Fruit fly (Drosophila melanogaster) whole organism, embryonic: ENCODE results near the gene GILT3.
A peak's percentile ranks its signal among the peaks of the same experiment; 100 is the strongest.

ENCODE experiments used
- CG10543 ChIP-seq: fragments of 200-800 bp; sonication (Bioruptor generic); optimal IDR thresholded peaks from 3 replicates; lab custom pipeline; 2017; ENCODE audit warnings: missing biosample characterization, mild to moderate bottlenecking, missing genetic modification characterization, moderate library complexity
- CG10654 ChIP-seq: fragments of 200-800 bp; sonication (Bioruptor generic); optimal IDR thresholded peaks from 2 replicates; lab custom pipeline; 2016; ENCODE audit warnings: missing biosample characterization, missing genetic modification characterization
- CG12659 ChIP-seq: fragments of 200-800 bp; sonication (Bioruptor generic); optimal IDR thresholded peaks from 3 replicates; lab custom pipeline; 2017; ENCODE audit warnings: mild to moderate bottlenecking, missing biosample characterization, missing genetic modification reagents, missing genetic modification characterization
- CG13775 ChIP-seq: fragments of 200-800 bp; sonication (Bioruptor generic); optimal IDR thresholded peaks from 3 replicates; lab custom pipeline; 2017; ENCODE audit warnings: missing biosample characterization, mild to moderate bottlenecking, missing genetic modification characterization
- CG14441 ChIP-seq: fragments of 200-800 bp; sonication (Bioruptor generic); IDR thresholded peaks from 2 replicates; pipeline ENCODE4 v1.3.6; 2022; ENCODE audit warnings: missing biosample characterization, missing genetic modification characterization
- CG15514 ChIP-seq: fragments of 200-800 bp; sonication (Bioruptor generic); optimal IDR thresholded peaks from 3 replicates; lab custom pipeline; 2017; ENCODE audit warnings: missing biosample characterization, missing genetic modification characterization, mild to moderate bottlenecking, moderate library complexity, missing genetic modification reagents
- CG16863 ChIP-seq: fragments of 200-800 bp; sonication (Bioruptor generic); optimal IDR thresholded peaks from 3 replicates; lab custom pipeline; 2016; ENCODE audit warnings: missing biosample characterization, missing genetic modification characterization
- CG18476 ChIP-seq: fragments of 200-800 bp; sonication (Bioruptor generic); optimal IDR thresholded peaks from 2 replicates; lab custom pipeline; 2016; ENCODE audit warnings: missing biosample characterization, mild to moderate bottlenecking, missing genetic modification characterization
- CG32767 ChIP-seq: fragments of 200-800 bp; sonication (Bioruptor generic); IDR thresholded peaks from 2 replicates; pipeline ENCODE4 v1.3.6; 2022; ENCODE audit warnings: missing biosample characterization, missing genetic modification characterization
- CG6254 ChIP-seq: fragments of 200-800 bp; sonication (Bioruptor generic); optimal IDR thresholded peaks from 3 replicates; lab custom pipeline; 2017; ENCODE audit warnings: mild to moderate bottlenecking, missing biosample characterization, missing genetic modification reagents, missing genetic modification characterization
- CG6791 ChIP-seq: fragments of 200-800 bp; sonication (Bioruptor generic); IDR thresholded peaks from 3 replicates; pipeline ENCODE4 v1.3.6; 2022; ENCODE audit warnings: missing biosample characterization, missing genetic modification characterization; ENCODE audit not compliant: partially characterized antibody
- CG6813 ChIP-seq: fragments of 200-800 bp; sonication (Bioruptor generic); optimal IDR thresholded peaks from 2 replicates; lab custom pipeline; 2017; ENCODE audit warnings: missing biosample characterization, missing genetic modification characterization, mild to moderate bottlenecking, moderate library complexity, missing genetic modification reagents
- CG7839 ChIP-seq: fragments of 200-800 bp; sonication (Bioruptor generic); optimal IDR thresholded peaks from 3 replicates; lab custom pipeline; 2018; ENCODE audit warnings: missing biosample characterization, mild to moderate bottlenecking, missing genetic modification characterization, moderate library complexity
- CG8281 ChIP-seq: fragments of 200-800 bp; sonication (Bioruptor generic); optimal IDR thresholded peaks from 2 replicates; lab custom pipeline; 2018; ENCODE audit warnings: missing biosample characterization, mild to moderate bottlenecking, missing genetic modification characterization, moderate library complexity
- CG8290 ChIP-seq, 3 experiments: fragments of 200-800 bp; sonication (Bioruptor generic); optimal IDR thresholded peaks; 2 replicates each; lab custom pipeline; 2016 to 2019; ENCODE audit warnings: missing biosample characterization in 3 of 3, missing genetic modification characterization in 3 of 3, mild to moderate bottlenecking in 2 of 3, moderate library complexity in 1 of 3
- CTCF ChIP-seq: fragments of 200-800 bp; sonication (Bioruptor generic); optimal IDR thresholded peaks from 2 replicates; lab custom pipeline; 2017; ENCODE audit warnings: missing biosample characterization, mild to moderate bottlenecking, missing genetic modification characterization, moderate library complexity
- CrebB ChIP-seq: fragments of 200-800 bp; sonication (Bioruptor generic); optimal IDR thresholded peaks from 3 replicates; lab custom pipeline; 2018; ENCODE audit warnings: missing biosample characterization, mild to moderate bottlenecking, missing genetic modification characterization
- Doc3 ChIP-seq: fragments of 200-800 bp; sonication (Bioruptor generic); IDR thresholded peaks from 3 replicates; pipeline ENCODE4 v1.3.6; 2022; ENCODE audit warnings: missing biosample characterization, missing genetic modification characterization; ENCODE audit not compliant: partially characterized antibody
- Dref ChIP-seq: fragments of 200-800 bp; sonication (Bioruptor generic); IDR thresholded peaks from 2 replicates; pipeline ENCODE4 v1.3.6; 2022; ENCODE audit warnings: missing biosample characterization, missing genetic modification characterization
- H2.0 ChIP-seq: fragments of 200-800 bp; sonication (Bioruptor generic); IDR thresholded peaks from 2 replicates; pipeline ENCODE4 v1.3.6; 2022; ENCODE audit warnings: missing biosample characterization, missing genetic modification characterization
- HLH3B ChIP-seq: fragments of 200-800 bp; sonication (Bioruptor generic); IDR thresholded peaks from 2 replicates; pipeline ENCODE4 v1.3.6; 2022; ENCODE audit warnings: missing biosample characterization, missing genetic modification characterization
- Hey ChIP-seq: fragments of 200-800 bp; sonication (Bioruptor generic); optimal IDR thresholded peaks from 3 replicates; lab custom pipeline; 2018; ENCODE audit warnings: missing biosample characterization, mild to moderate bottlenecking, missing genetic modification characterization
- Hr51 ChIP-seq, 2 experiments: fragments of 200-800 bp; sonication (Bioruptor generic); optimal IDR thresholded peaks; 2 replicates in 1 of 2; 3 replicates in 1 of 2; lab custom pipeline; 2016 to 2018; ENCODE audit warnings: missing biosample characterization in 2 of 2, missing genetic modification characterization in 2 of 2, mild to moderate bottlenecking in 1 of 2, moderate library complexity in 1 of 2
- Hr78 ChIP-seq, 2 experiments: fragments of 200-800 bp in 1 of 2; fragments of >200 bp in 1 of 2; sonication (Bioruptor generic) in 1 of 2; optimal IDR thresholded peaks; 2 replicates each; lab custom pipeline; 2017 to 2019; ENCODE audit warnings: missing biosample characterization in 2 of 2, missing genetic modification characterization in 2 of 2, mild to moderate bottlenecking in 1 of 2, moderate library complexity in 1 of 2
- Mrtf ChIP-seq: fragments of 200-800 bp; sonication (Bioruptor generic); IDR thresholded peaks from 3 replicates; pipeline ENCODE4 v1.3.6; 2022; ENCODE audit warnings: missing biosample characterization, missing genetic modification characterization
- Pdp1 ChIP-seq, 2 experiments: fragments of 200-800 bp; sonication (Bioruptor generic); optimal IDR thresholded peaks; 3 replicates each; lab custom pipeline; 2016; ENCODE audit warnings: missing biosample characterization in 2 of 2, missing genetic modification characterization in 2 of 2, mild to moderate bottlenecking in 1 of 2, moderate library complexity in 1 of 2
- Stat92E ChIP-seq, 3 experiments: fragments of >200 bp in 2 of 3; fragments of 200-800 bp in 1 of 3; sonication (Bioruptor generic) in 1 of 3; optimal IDR thresholded peaks; 2 replicates each; lab custom pipeline; 2017 to 2019; ENCODE audit warnings: missing biosample characterization in 3 of 3, missing genetic modification characterization in 3 of 3, mild to moderate bottlenecking in 1 of 3, moderate library complexity in 1 of 3
- btn ChIP-seq: fragments of 200-800 bp; sonication (Bioruptor generic); optimal IDR thresholded peaks from 2 replicates; lab custom pipeline; 2016; ENCODE audit warnings: missing biosample characterization, missing genetic modification characterization
- corto ChIP-seq: fragments of 200-800 bp; sonication (Bioruptor generic); optimal IDR thresholded peaks from 2 replicates; lab custom pipeline; 2016; ENCODE audit warnings: missing biosample characterization, mild to moderate bottlenecking, missing genetic modification characterization, moderate library complexity
- emc ChIP-seq: fragments of 200-800 bp; sonication (Bioruptor generic); optimal IDR thresholded peaks from 2 replicates; lab custom pipeline; 2016; ENCODE audit warnings: missing biosample characterization, missing genetic modification characterization
- exex ChIP-seq: fragments of 200-800 bp; sonication (Bioruptor generic); optimal IDR thresholded peaks from 4 replicates; lab custom pipeline; 2018; ENCODE audit warnings: missing biosample characterization, mild to moderate bottlenecking, missing genetic modification characterization, moderate library complexity
- fd3F ChIP-seq: fragments of 200-800 bp; sonication (Bioruptor generic); optimal IDR thresholded peaks from 2 replicates; lab custom pipeline; 2018; ENCODE audit warnings: missing biosample characterization, mild to moderate bottlenecking, missing genetic modification characterization, moderate library complexity
- ftz-f1 ChIP-seq: fragments of 200-800 bp; sonication (Bioruptor generic); optimal IDR thresholded peaks from 2 replicates; lab custom pipeline; 2016; ENCODE audit warnings: missing biosample characterization, missing genetic modification characterization
- her ChIP-seq: fragments of 200-800 bp; sonication (Bioruptor generic); optimal IDR thresholded peaks from 2 replicates; lab custom pipeline; 2016; ENCODE audit warnings: missing biosample characterization, missing genetic modification characterization
- lilli ChIP-seq: fragments of 200-800 bp; sonication (Bioruptor generic); optimal IDR thresholded peaks from 3 replicates; lab custom pipeline; 2016; ENCODE audit warnings: missing biosample characterization, missing genetic modification characterization
- lola ChIP-seq, 3 experiments: fragments of >200 bp in 2 of 3; fragments of 200-800 bp in 1 of 3; sonication (Bioruptor generic) in 1 of 3; optimal IDR thresholded peaks; 2 replicates each; lab custom pipeline; 2017 to 2019; ENCODE audit warnings: missing biosample characterization in 3 of 3, missing genetic modification characterization in 3 of 3, mild to moderate bottlenecking in 1 of 3, moderate library complexity in 1 of 3
- maf-S ChIP-seq: fragments of 200-800 bp; sonication (Bioruptor generic); optimal IDR thresholded peaks from 2 replicates; lab custom pipeline; 2016; ENCODE audit warnings: missing biosample characterization, missing genetic modification characterization
- mirr ChIP-seq: fragments of 200-800 bp; sonication (Bioruptor generic); optimal IDR thresholded peaks from 3 replicates; lab custom pipeline; 2018; ENCODE audit warnings: missing biosample characterization, mild to moderate bottlenecking, missing genetic modification characterization
- peb ChIP-seq: fragments of 200-800 bp; sonication (Bioruptor generic); IDR thresholded peaks from 2 replicates; pipeline ENCODE4 v1.3.6; 2022; ENCODE audit warnings: missing biosample characterization, missing genetic modification characterization
- salm ChIP-seq: fragments of 200-800 bp; sonication (Bioruptor generic); optimal IDR thresholded peaks from 2 replicates; lab custom pipeline; 2018; ENCODE audit warnings: missing biosample characterization, mild to moderate bottlenecking, missing genetic modification characterization
- shn ChIP-seq: fragments of 200-800 bp; sonication (Bioruptor generic); optimal IDR thresholded peaks from 3 replicates; lab custom pipeline; 2016; ENCODE audit warnings: missing biosample characterization, missing genetic modification characterization
- tup ChIP-seq: fragments of 200-800 bp; sonication (Bioruptor generic); optimal IDR thresholded peaks from 2 replicates; lab custom pipeline; 2016; ENCODE audit warnings: missing biosample characterization, mild to moderate bottlenecking, missing genetic modification characterization, moderate library complexity
- unpg ChIP-seq: fragments of 200-800 bp; sonication (Bioruptor generic); optimal IDR thresholded peaks from 3 replicates; lab custom pipeline; 2018; ENCODE audit warnings: missing biosample characterization, mild to moderate bottlenecking, missing genetic modification characterization, moderate library complexity
- zfh1 ChIP-seq: fragments of 200-800 bp; sonication (Bioruptor generic); IDR thresholded peaks from 3 replicates; pipeline ENCODE4 v1.3.6; 2022; ENCODE audit warnings: missing biosample characterization, missing genetic modification characterization

GILT3 gene

DNA sequence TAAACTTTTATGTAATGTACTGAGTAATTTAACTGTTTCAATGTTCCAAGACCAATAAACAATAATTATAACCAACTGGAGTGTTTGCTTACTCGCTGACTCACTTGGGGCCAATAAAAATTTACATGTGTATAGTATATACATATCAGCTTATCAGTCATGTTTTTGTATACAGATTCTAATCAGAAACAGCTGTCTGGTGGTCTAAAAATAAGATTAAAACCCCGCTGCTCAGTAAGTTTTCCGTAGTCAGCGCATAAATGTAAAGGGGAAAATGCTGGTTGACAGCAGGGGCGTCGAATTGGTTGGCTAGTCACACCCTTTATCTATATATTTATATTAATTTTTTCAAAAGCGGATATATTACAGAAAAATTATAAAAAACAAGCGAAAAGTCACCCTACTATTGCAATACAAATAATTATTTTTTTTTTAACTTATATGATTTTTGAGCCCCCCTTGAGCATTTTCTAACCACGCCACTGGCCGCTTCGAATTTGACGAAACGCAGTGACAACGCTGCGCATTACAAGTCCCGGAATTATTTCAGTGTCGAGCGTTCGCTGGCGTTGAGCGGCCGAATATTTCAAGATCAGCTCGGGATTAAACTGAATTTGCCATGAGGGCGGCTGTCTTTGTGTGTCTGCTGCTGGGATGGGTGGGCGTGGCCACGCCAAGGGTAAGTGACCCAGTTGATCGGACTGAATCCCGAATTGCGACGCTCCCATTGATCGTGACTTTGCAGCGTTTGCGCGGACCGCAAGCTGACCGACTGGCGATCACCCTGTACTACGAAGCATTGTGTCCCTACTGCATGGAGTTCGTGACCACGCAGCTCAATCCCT lies 1.4 kb downstream of the GILT3 start, which contains the start of gene GILT2 (continued):
- TF ChIP-seq Stat92E (GFP tag; optimal IDR thresholded peaks at IDR 0.05; lab: Kevin White, UChicago), result peak in 1 of 3 experiments; percentile 78
- no peak for TF ChIP-seq emc
- peak; percentile 55 for TF ChIP-seq Pdp1 (GFP tag; optimal IDR thresholded peaks at IDR 0.05; lab: Kevin White, UChicago)
- TF ChIP-seq lilli (GFP tag; lab: Kevin White, UChicago), result peak; percentile 87
- TF ChIP-seq CTCF (GFP tag; lab: Kevin White, UChicago), result peak; percentile 27
- peak; percentile 94 for TF ChIP-seq CG32767 (GFP tag; lab: Robert Waterston, UW)
- TF ChIP-seq CG14441 (GFP tag; lab: Robert Waterston, UW), result peak; percentile 93
- TF ChIP-seq CG7839, result peak; percentile 95
- peak; percentile 94 for TF ChIP-seq CG12659 (GFP tag; lab: Kevin White, UChicago)
- TF ChIP-seq btn (GFP tag; lab: Kevin White, UChicago), result no peak
- peak; percentile 63 for TF ChIP-seq tup
- peak; percentile 86 for TF ChIP-seq CG18476
- TF ChIP-seq CG8281 (tag; lab: Kevin White, UChicago), result peak; percentile 78
- no peak for TF ChIP-seq her
- peak; percentile 88 for TF ChIP-seq CG13775 (GFP tag; lab: Kevin White, UChicago)
- TF ChIP-seq mirr, result peak; percentile 3
- TF ChIP-seq Dref, result no peak
- peak; percentile 15 for TF ChIP-seq maf-S
- peak; percentile 55 for TF ChIP-seq corto
- peak; percentile 68 for TF ChIP-seq CG8290 (GFP tag; optimal IDR thresholded peaks at IDR 0.05; lab: Kevin White, UChicago)
- peak; percentile 1 to 68 for TF ChIP-seq CG8290 (tag; optimal IDR thresholded peaks at IDR 0.05; lab: Kevin White, UChicago)
- TF ChIP-seq HLH3B (GFP tag; lab: Robert Waterston, UW), result peak; percentile 91
- TF ChIP-seq CrebB (tag; lab: Kevin White, UChicago), result peak; percentile 80
- peak; percentile 92 for TF ChIP-seq CG6813 (GFP tag; lab: Kevin White, UChicago)
- TF ChIP-seq CG15514 (GFP tag; lab: Kevin White, UChicago), result peak; percentile 85
- TF ChIP-seq salm (tag; lab: Kevin White, UChicago), result peak; percentile 78
- TF ChIP-seq unpg, result peak; percentile 92
- TF ChIP-seq CG6254 (GFP tag; lab: Kevin White, UChicago), result peak; percentile 81
- peak; percentile 43 for TF ChIP-seq ftz-f1 (GFP tag; lab: Kevin White, UChicago)
- peak in 1 of 2 experiments; percentile 71 for TF ChIP-seq Hr78 (GFP tag; optimal IDR thresholded peaks at IDR 0.05; lab: Kevin White, UChicago)
- TF ChIP-seq H2.0, result peak; percentile 87
- no peak for TF ChIP-seq CG6791 (GFP tag; lab: Robert Waterston, UW)
- peak; percentile 51 for TF ChIP-seq CG16863 (GFP tag; lab: Kevin White, UChicago)
- peak; percentile 87 for TF ChIP-seq Mrtf (GFP tag; lab: Robert Waterston, UW)
- peak; percentile 78 for TF ChIP-seq exex (tag; lab: Kevin White, UChicago)
- TF ChIP-seq Doc3 (GFP tag; lab: Robert Waterston, UW), result no peak
- TF ChIP-seq CG10654, result peak; percentile 78
- TF ChIP-seq zfh1, result peak; percentile 92
- peak; percentile 85 for TF ChIP-seq peb (GFP tag; lab: Robert Waterston, UW)
- peak; percentile 28 for TF ChIP-seq shn
- peak; percentile 89 for TF ChIP-seq CG10543 (GFP tag; lab: Kevin White, UChicago)
- TF ChIP-seq lola (GFP tag; optimal IDR thresholded peaks at IDR 0.05; lab: Kevin White, UChicago), result peak in 1 of 3 experiments; percentile 88
- TF ChIP-seq Hey (tag; lab: Kevin White, UChicago), result no peak
- TF ChIP-seq fd3F (GFP tag; lab: Kevin White, UChicago), result peak; percentile 83
- peak; percentile 78 to 95 for TF ChIP-seq Hr51 (GFP tag; optimal IDR thresholded peaks at IDR 0.05; lab: Kevin White, UChicago)
